Fruit fly (Drosophila melanogaster): Measurements from ENCODE around the gene CG1951.
A peak's percentile ranks its signal among the peaks of the same experiment; 100 is the strongest.

CG1951 gene

DNA sequence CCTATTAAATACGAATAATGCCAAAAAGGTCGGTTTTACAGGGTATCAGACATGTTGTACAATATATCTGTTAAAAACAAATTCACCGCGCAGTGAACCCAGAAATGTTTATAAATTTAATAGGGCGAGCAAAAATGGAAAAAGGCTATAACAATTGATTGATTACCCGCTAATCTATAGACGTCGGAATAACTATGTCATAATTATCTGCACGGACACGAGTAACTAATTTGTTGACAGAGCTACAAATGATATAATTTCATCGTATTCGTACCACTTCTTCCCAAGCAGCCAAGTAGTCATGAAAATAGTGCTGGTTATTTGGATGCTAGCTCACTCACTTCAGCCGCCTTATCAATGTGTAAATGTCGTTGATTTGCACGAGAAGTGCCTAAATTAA is 2.4 kb upstream of the CG1951 start, which contains the start of gene CG14518:
CG14518 (plus strand) TSS at position 301 of the 400 bp plus-strand sequence.
- TF ChIP-seq Sp1 (GFP tag; optimal IDR thresholded peaks at IDR 0.05) (no peak), Vsx2 (GFP tag; optimal IDR thresholded peaks at IDR 0.05; ENCODE audit: partially characterized antibody) (no peak), Myc (optimal IDR thresholded peaks at IDR 0.05) (no peak), fru (GFP tag; optimal IDR thresholded peaks at IDR 0.05) (no peak), CrebA (GFP tag; optimal IDR thresholded peaks at IDR 0.05; ENCODE audit: borderline replicate concordance) (no peak), Hnf4 (GFP tag; optimal IDR thresholded peaks at IDR 0.05) (no peak), Dfd (GFP tag; optimal IDR thresholded peaks at IDR 0.05) (no peak), Mio (GFP tag; optimal IDR thresholded peaks at IDR 0.05) (no peak), CG32264 (GFP tag; optimal IDR thresholded peaks at IDR 0.05) (no peak), usp (GFP tag; optimal IDR thresholded peaks at IDR 0.05) (no peak), jim (GFP tag; optimal IDR thresholded peaks at IDR 0.05) (no peak), Jra (GFP tag; optimal IDR thresholded peaks at IDR 0.05) (no peak), lola (GFP tag; optimal IDR thresholded peaks at IDR 0.05) (no peak), Abd-B (GFP tag; optimal IDR thresholded peaks at IDR 0.05) (no peak)

DNA sequence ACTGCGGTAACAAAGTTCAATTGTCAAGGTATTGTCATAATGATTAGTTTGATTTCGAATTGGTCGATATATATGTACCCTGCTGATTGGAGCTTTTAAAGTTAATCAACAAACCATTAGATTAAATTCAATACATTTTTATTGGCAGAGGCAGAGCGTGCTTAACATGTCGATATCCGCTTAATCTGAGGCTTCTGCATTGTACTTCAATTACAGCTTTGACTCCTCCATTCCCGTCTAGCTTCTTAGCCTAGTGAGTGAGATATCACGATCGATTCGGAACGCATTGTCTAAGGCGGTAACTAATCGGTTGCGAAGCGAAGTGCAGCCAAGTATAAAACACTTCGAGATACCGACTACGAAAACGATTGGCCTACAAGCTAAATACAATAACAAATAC is 5.5 kb downstream of the CG1951 start, which contains the start of gene Ssl2:
Ssl2 (minus strand) TSS at position 101 of the 400 bp plus-strand sequence.
- TF ChIP-seq pan (optimal IDR thresholded peaks at IDR 0.05): no peak
- no peak for TF ChIP-seq Hr83 (GFP tag; optimal IDR thresholded peaks at IDR 0.05; ENCODE audit: poor library complexity, severe bottlenecking)
- TF ChIP-seq foxo (GFP tag; optimal IDR thresholded peaks at IDR 0.05): no peak
- no peak for TF ChIP-seq Dif (GFP tag; optimal IDR thresholded peaks at IDR 0.05; ENCODE audit: partially characterized antibody)
- no peak for TF ChIP-seq Myc (optimal IDR thresholded peaks at IDR 0.05)
- no peak for TF ChIP-seq sage (GFP tag; optimal IDR thresholded peaks at IDR 0.05)
- TF ChIP-seq fru (GFP tag; optimal IDR thresholded peaks at IDR 0.05): no peak
- TF ChIP-seq Hnf4 (GFP tag; optimal IDR thresholded peaks at IDR 0.05): no peak
- no peak for TF ChIP-seq Abd-B (GFP tag; optimal IDR thresholded peaks at IDR 0.05)

DNA sequence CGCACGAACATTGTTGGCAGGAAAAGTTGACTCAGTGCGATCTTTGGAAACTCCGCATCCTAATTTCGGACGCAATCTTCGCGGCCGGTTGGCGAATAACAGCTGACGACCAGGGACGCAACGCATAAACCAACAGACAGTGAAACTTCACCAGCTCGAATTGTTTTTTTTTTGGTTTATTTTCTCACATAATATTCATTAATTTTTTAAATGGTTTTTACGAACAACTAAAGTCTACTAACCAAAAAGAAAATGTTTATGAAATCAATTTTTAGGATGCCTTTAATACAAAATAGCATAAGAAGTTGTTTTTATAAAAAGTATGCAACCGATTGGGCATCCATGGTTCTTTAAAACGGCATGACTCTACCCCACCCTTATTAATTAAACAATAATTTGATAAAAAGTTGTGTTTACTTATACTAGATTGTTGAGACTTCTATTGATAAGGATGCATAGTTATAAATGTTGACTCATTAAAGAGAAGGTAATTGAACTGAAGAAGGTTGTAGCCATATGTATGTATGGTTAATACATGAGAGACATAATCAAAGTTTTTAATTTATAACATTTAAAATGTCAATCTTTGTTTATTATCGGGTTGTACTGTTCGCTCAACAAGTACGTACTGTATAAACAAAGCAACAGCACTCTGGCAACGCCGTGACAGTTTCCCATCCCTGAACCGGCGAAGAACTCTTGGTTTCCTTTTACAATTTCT is 7.0 kb downstream of the CG1951 start, which contains the start of the genes beta4GalNAcTB and Cpsf100:
beta4GalNAcTB (minus strand) TSS at position 100 of the 721 bp plus-strand sequence.
Cpsf100 (plus strand) TSS at position 665 of the 721 bp plus-strand sequence.
- TF ChIP-seq HLH106 (tag; optimal IDR thresholded peaks at IDR 0.05) (peak; percentile 83), OdsH (GFP tag; optimal IDR thresholded peaks at IDR 0.05) (peak; percentile 66), GATAd (GFP tag; optimal IDR thresholded peaks at IDR 0.05) (peak; percentile 47), jim (GFP tag; optimal IDR thresholded peaks at IDR 0.05) (peak; percentile 1), psq (GFP tag; optimal IDR thresholded peaks at IDR 0.05) (peak; percentile 79), br (GFP tag; optimal IDR thresholded peaks at IDR 0.05) (peak; percentile 69), Hnf4 (GFP tag; optimal IDR thresholded peaks at IDR 0.05) (peak; percentile 69), Vsx2 (GFP tag; optimal IDR thresholded peaks at IDR 0.05; ENCODE audit: partially characterized antibody) (no peak), Hr78 (GFP tag; optimal IDR thresholded peaks at IDR 0.05) (no peak), Rel (GFP tag; optimal IDR thresholded peaks at IDR 0.05) (no peak), Rel (tag; optimal IDR thresholded peaks at IDR 0.05) (no peak), dsf (GFP tag; optimal IDR thresholded peaks at IDR 0.05; ENCODE audit: borderline replicate concordance) (peak; percentile 66), Sp1 (GFP tag; optimal IDR thresholded peaks at IDR 0.05) (peak; percentile 75), usp (GFP tag; optimal IDR thresholded peaks at IDR 0.05) (no peak), Hr83 (GFP tag; optimal IDR thresholded peaks at IDR 0.05; ENCODE audit: poor library complexity, severe bottlenecking) (no peak), h (GFP tag; optimal IDR thresholded peaks at IDR 0.05) (peak; percentile 78), brk (GFP tag; optimal IDR thresholded peaks at IDR 0.05) (no peak), Mio (GFP tag; optimal IDR thresholded peaks at IDR 0.05) (peak; percentile 23), ey (GFP tag; optimal IDR thresholded peaks at IDR 0.05) (peak; percentile 70), fru (GFP tag; optimal IDR thresholded peaks at IDR 0.05) (peak; percentile 74), CG32264 (GFP tag; optimal IDR thresholded peaks at IDR 0.05) (no peak), woc (GFP tag; optimal IDR thresholded peaks at IDR 0.05) (peak; percentile 72), rgr (GFP tag; optimal IDR thresholded peaks at IDR 0.05) (peak; percentile 80), CG9705 (GFP tag; optimal IDR thresholded peaks at IDR 0.05) (peak; percentile 52), foxo (GFP tag; optimal IDR thresholded peaks at IDR 0.05) (peak in 1 of 2 experiments; percentile 87), dmrt93B (GFP tag; optimal IDR thresholded peaks at IDR 0.05) (peak; percentile 81), sv (GFP tag; optimal IDR thresholded peaks at IDR 0.05) (peak; percentile 55)

Measured in whole organism, wandering third instar larva.